Fruit fly (Drosophila melanogaster) whole organism, prepupa: Measurements from ENCODE around the gene Rcd2.

Experiments used
- CG11294 ChIP-seq: fragments of 200-800 bp; sonication (Bioruptor generic); IDR thresholded peaks from 2 replicates; pipeline ENCODE4 v1.3.6; 2022; ENCODE audit warnings: missing biosample characterization, missing genetic modification characterization
- CG11762 ChIP-seq: fragments of 200-800 bp; sonication (Bioruptor generic); optimal IDR thresholded peaks from 3 replicates; lab custom pipeline; 2016; ENCODE audit warnings: missing biosample characterization, missing genetic modification characterization; ENCODE audit not compliant: insufficient read depth
- CG15336 ChIP-seq: fragments of 200-800 bp; sonication (Bioruptor generic); IDR thresholded peaks from 2 replicates; pipeline ENCODE4 v1.3.6; 2022; ENCODE audit warnings: missing biosample characterization, missing genetic modification characterization
- CG1621 ChIP-seq: fragments of 200-800 bp; sonication (Bioruptor generic); optimal IDR thresholded peaks from 3 replicates; lab custom pipeline; 2018; ENCODE audit warnings: missing biosample characterization, mild to moderate bottlenecking, missing genetic modification characterization
- CG16779 ChIP-seq: fragments of 200-800 bp; sonication (Bioruptor generic); optimal IDR thresholded peaks from 3 replicates; lab custom pipeline; 2017; ENCODE audit warnings: missing biosample characterization, mild to moderate bottlenecking, missing genetic modification characterization
- CG3032 ChIP-seq: fragments of 200-800 bp; optimal IDR thresholded peaks from 2 replicates; lab custom pipeline; 2019; ENCODE audit warnings: missing biosample characterization, mild to moderate bottlenecking, missing genetic modification characterization, moderate library complexity
- CG32006 ChIP-seq: fragments of 200-800 bp; sonication (Bioruptor generic); optimal IDR thresholded peaks from 3 replicates; lab custom pipeline; 2017; ENCODE audit warnings: missing biosample characterization, mild to moderate bottlenecking, missing genetic modification characterization
- CG6276 ChIP-seq: fragments of 200-800 bp; sonication (Bioruptor generic); optimal IDR thresholded peaks from 2 replicates; lab custom pipeline; 2017; ENCODE audit warnings: missing biosample characterization, mild to moderate bottlenecking, missing genetic modification characterization
- CG6808 ChIP-seq: fragments of 200-800 bp; sonication (Bioruptor generic); optimal IDR thresholded peaks from 3 replicates; lab custom pipeline; 2017; ENCODE audit warnings: missing biosample characterization, missing genetic modification characterization, mild to moderate bottlenecking, moderate library complexity, missing genetic modification reagents
- CG6854 ChIP-seq: fragments of 200-800 bp; sonication (Bioruptor generic); optimal IDR thresholded peaks from 2 replicates; lab custom pipeline; 2017; ENCODE audit warnings: missing biosample characterization, mild to moderate bottlenecking, missing genetic modification characterization
- CG7368 ChIP-seq: fragments of 200-800 bp; sonication (Bioruptor generic); optimal IDR thresholded peaks from 3 replicates; lab custom pipeline; 2016; ENCODE audit warnings: missing biosample characterization, missing genetic modification characterization
- CG8319 ChIP-seq: fragments of 200-800 bp; sonication (Bioruptor generic); optimal IDR thresholded peaks from 3 replicates; lab custom pipeline; 2016; ENCODE audit warnings: missing biosample characterization, missing genetic modification characterization
- CG9139 ChIP-seq: fragments of 200-800 bp; sonication (Bioruptor generic); optimal IDR thresholded peaks from 3 replicates; lab custom pipeline; 2017; ENCODE audit warnings: missing biosample characterization, mild to moderate bottlenecking, missing genetic modification characterization
- Eip78C ChIP-seq: fragments of 200-800 bp; sonication (Bioruptor generic); peaks from one replicate; lab custom pipeline; 2016; ENCODE audit warnings: missing biosample characterization, missing genetic modification characterization
- Ets21C ChIP-seq: fragments of 200-800 bp; sonication (Bioruptor generic); optimal IDR thresholded peaks from 3 replicates; lab custom pipeline; 2016; ENCODE audit warnings: missing biosample characterization, missing genetic modification characterization
- Gug ChIP-seq: fragments of 200-800 bp; sonication (Bioruptor generic); IDR thresholded peaks from 2 replicates; pipeline ENCODE4 v1.3.6; 2022; ENCODE audit warnings: missing biosample characterization, missing genetic modification characterization
- Hr38 ChIP-seq: sonication (Bioruptor generic); optimal IDR thresholded peaks from 2 replicates; lab custom pipeline; 2016; ENCODE audit warnings: missing biosample characterization, missing genetic modification characterization
- Hr39 ChIP-seq: fragments of 200-800 bp; sonication (Bioruptor generic); optimal IDR thresholded peaks from 2 replicates; lab custom pipeline; 2016; ENCODE audit warnings: missing biosample characterization, missing genetic modification characterization
- Hr4 ChIP-seq: fragments of 200-800 bp; sonication (Bioruptor generic); optimal IDR thresholded peaks from 3 replicates; lab custom pipeline; 2016; ENCODE audit warnings: missing biosample characterization, missing genetic modification characterization
- Lpt ChIP-seq: fragments of 200-800 bp; sonication (Bioruptor generic); optimal IDR thresholded peaks from 3 replicates; lab custom pipeline; 2016; ENCODE audit warnings: missing biosample characterization, missing genetic modification characterization
- Met ChIP-seq: fragments of 200-800 bp; sonication (Bioruptor generic); optimal IDR thresholded peaks from 3 replicates; lab custom pipeline; 2016; ENCODE audit warnings: missing biosample characterization, missing genetic modification characterization
- Sox102F ChIP-seq: fragments of 200-800 bp; sonication (Bioruptor generic); optimal IDR thresholded peaks from 2 replicates; lab custom pipeline; 2016; ENCODE audit warnings: missing biosample characterization, mild to moderate bottlenecking, missing genetic modification characterization
- Sox15 ChIP-seq: fragments of 200-800 bp; sonication (Bioruptor generic); optimal IDR thresholded peaks from 3 replicates; lab custom pipeline; 2016; ENCODE audit warnings: missing biosample characterization, missing genetic modification characterization
- dac ChIP-seq: fragments of 200-800 bp; sonication (Bioruptor generic); optimal IDR thresholded peaks from 2 replicates; lab custom pipeline; 2017; ENCODE audit warnings: missing biosample characterization, mild to moderate bottlenecking, missing genetic modification characterization
- dsx ChIP-seq: fragments of 200-800 bp; optimal IDR thresholded peaks from 3 replicates; lab custom pipeline; 2019; ENCODE audit warnings: missing biosample characterization, mild to moderate bottlenecking, missing genetic modification characterization, moderate library complexity; ENCODE audit not compliant: poor library complexity, severe bottlenecking
- eg ChIP-seq: fragments of 200-800 bp; sonication (Bioruptor generic); IDR thresholded peaks from 3 replicates; pipeline ENCODE4 v1.3.6; 2022; ENCODE audit warnings: missing biosample characterization, missing genetic modification characterization
- fd59A ChIP-seq: fragments of 200-800 bp; sonication (Bioruptor generic); optimal IDR thresholded peaks from 2 replicates; lab custom pipeline; 2017; ENCODE audit warnings: missing biosample characterization, mild to moderate bottlenecking, missing genetic modification characterization, missing genetic modification reagents
- fkh ChIP-seq: fragments of 200-800 bp; sonication (Bioruptor generic); optimal IDR thresholded peaks from 3 replicates; lab custom pipeline; 2017; ENCODE audit warnings: missing biosample characterization, mild to moderate bottlenecking, missing genetic modification characterization, moderate library complexity
- lz ChIP-seq: fragments of 200-800 bp; sonication (Bioruptor generic); optimal IDR thresholded peaks from 3 replicates; lab custom pipeline; 2016; ENCODE audit warnings: missing biosample characterization, missing genetic modification characterization
- pdm3 ChIP-seq: fragments of 200-800 bp; sonication (Bioruptor generic); optimal IDR thresholded peaks from 3 replicates; lab custom pipeline; 2016; ENCODE audit warnings: missing biosample characterization, missing genetic modification characterization
- salr ChIP-seq, 2 experiments: fragments of 200-800 bp; sonication (Bioruptor generic); optimal IDR thresholded peaks; 3 replicates each; lab custom pipeline; 2016 to 2018; ENCODE audit warnings: missing biosample characterization in 2 of 2, missing genetic modification characterization in 2 of 2, mild to moderate bottlenecking in 1 of 2
- ss ChIP-seq, 2 experiments: fragments of 200-800 bp; sonication (Bioruptor generic); optimal IDR thresholded peaks; 2 replicates in 1 of 2; 3 replicates in 1 of 2; lab custom pipeline; 2017 to 2018; ENCODE audit warnings: mild to moderate bottlenecking in 2 of 2, missing biosample characterization in 2 of 2, missing genetic modification characterization in 2 of 2, moderate library complexity in 1 of 2
- svp ChIP-seq: fragments of 200-800 bp; sonication (Bioruptor generic); peaks from one replicate; lab custom pipeline; 2016; ENCODE audit warnings: missing biosample characterization, missing genetic modification characterization
- vri ChIP-seq: fragments of 200-800 bp; sonication (Bioruptor generic); optimal IDR thresholded peaks from 3 replicates; lab custom pipeline; 2016; ENCODE audit warnings: missing biosample characterization, mild to moderate bottlenecking, missing genetic modification characterization

Gene Rcd2

DNA sequence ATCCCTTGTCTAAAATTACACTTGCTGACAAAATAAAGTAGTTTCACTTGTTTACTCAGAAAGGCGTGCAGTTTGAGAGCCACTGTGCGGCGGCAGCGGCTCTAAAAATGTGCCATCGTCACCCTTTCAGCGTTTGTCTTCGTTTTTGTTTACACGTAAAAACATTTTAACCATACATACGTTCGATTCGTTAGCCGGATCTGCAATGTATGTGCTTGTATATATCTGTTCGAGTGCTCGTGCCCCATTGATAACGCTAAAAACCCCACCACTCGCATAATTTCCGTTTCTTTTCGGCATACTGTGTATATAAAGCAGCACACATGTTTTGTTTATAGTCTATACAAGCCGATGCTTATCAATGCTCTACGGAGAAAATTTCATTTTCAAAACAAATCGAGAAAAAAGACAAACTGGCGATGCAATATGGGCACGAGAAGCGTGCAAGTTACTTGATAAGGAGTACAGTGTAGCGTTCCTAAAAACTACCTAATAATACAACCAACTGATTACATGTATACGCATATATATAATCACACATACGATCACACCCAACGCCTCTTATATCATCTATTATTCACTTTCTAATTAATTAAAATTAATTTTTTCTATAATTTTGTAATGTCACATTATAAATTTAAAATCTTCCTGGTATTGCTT lies 23.6 kb downstream of the Rcd2 start (continued):
- TF ChIP-seq CG32006 = peak; percentile 50
- no peak for TF ChIP-seq fd59A
- TF ChIP-seq CG8319 = peak; percentile 7
- peak; percentile 57 for TF ChIP-seq CG6276 (GFP tag; lab: Kevin White, UChicago)
- TF ChIP-seq Hr39 (GFP tag; lab: Kevin White, UChicago) = no peak
- TF ChIP-seq dsx = no peak
- no peak for TF ChIP-seq CG11294 (GFP tag; lab: Robert Waterston, UW)
- TF ChIP-seq salr (GFP tag; optimal IDR thresholded peaks at IDR 0.05; lab: Kevin White, UChicago) = no peak
- TF ChIP-seq dac (GFP tag; lab: Kevin White, UChicago) = no peak
- TF ChIP-seq CG6854 = peak; percentile 12
- TF ChIP-seq CG1621 (tag; lab: Kevin White, UChicago) = no peak
- peak; percentile 75 for TF ChIP-seq Eip78C
- TF ChIP-seq fkh (GFP tag; lab: Kevin White, UChicago) = peak; percentile 97
- no peak for TF ChIP-seq svp
- peak; percentile 19 for TF ChIP-seq lz
- TF ChIP-seq CG9139 (GFP tag; lab: Kevin White, UChicago) = no peak
- no peak for TF ChIP-seq Sox102F
- TF ChIP-seq Ets21C (GFP tag; lab: Kevin White, UChicago) = no peak
- no peak for TF ChIP-seq CG6808
- TF ChIP-seq Gug = peak; percentile 20; the same call in 1 of the 2 replicates
- peak; percentile 29 for TF ChIP-seq vri (GFP tag; lab: Kevin White, UChicago)
- TF ChIP-seq CG3032 (tag; lab: Kevin White, UChicago) = peak; percentile 53
- TF ChIP-seq pdm3 = peak; percentile 44
- TF ChIP-seq eg (GFP tag; lab: Robert Waterston, UW) = peak; percentile 54; the same call in 2 of the 3 replicates
- TF ChIP-seq Hr4 (GFP tag; lab: Kevin White, UChicago) = peak; percentile 26
- TF ChIP-seq CG7368 (GFP tag; lab: Kevin White, UChicago) = no peak
- TF ChIP-seq Hr38 (GFP tag; lab: Kevin White, UChicago) = no peak
- peak; percentile 2 for TF ChIP-seq Met (GFP tag; lab: Kevin White, UChicago)
- TF ChIP-seq Lpt (GFP tag; lab: Kevin White, UChicago) = no peak
- TF ChIP-seq Sox15 (GFP tag; lab: Kevin White, UChicago) = no peak

DNA sequence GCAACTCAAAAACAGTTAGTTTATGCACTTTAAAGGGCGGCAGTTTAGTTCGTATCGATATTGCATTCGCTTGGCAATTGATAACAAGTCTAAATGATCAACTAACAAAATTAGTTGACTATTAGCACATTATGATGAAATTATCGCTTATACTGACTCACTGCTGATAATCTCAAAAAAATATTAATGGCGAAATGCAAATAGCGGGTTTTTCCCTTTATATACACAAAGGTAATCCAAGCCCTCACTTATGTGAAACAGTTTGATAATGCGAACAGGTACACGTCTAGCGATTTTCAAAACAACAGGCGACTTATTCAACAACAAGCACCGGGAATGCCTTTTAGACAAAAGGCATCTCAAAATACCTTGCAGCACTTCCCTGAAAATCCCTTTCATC lies 26.1 kb downstream of the Rcd2 start:
- TF ChIP-seq CG11762 (GFP tag; lab: Kevin White, UChicago) (no peak), Eip78C (peak; percentile 29), CG8319 (no peak)

dm6 chr3L:20511499-20512108 lies 28.6 kb downstream of the Rcd2 start:
- TF ChIP-seq ss (GFP tag; optimal IDR thresholded peaks at IDR 0.05; lab: Kevin White, UChicago) (peak; percentile 10 to 39), CG3032 (tag; lab: Kevin White, UChicago) (no peak), svp (peak; percentile 99), CG16779 (tag; lab: Kevin White, UChicago) (peak; percentile 10), CG15336 (GFP tag; lab: Robert Waterston, UW) (no peak), vri (GFP tag; lab: Kevin White, UChicago) (no peak)
